Fruit fly (Drosophila melanogaster) whole organism, wandering third instar larva: Measurements from ENCODE around the gene CAHbeta.

Experiments used
- Rel ChIP-seq, 2 experiments: fragments of 200-800 bp; sonication (Bioruptor generic) in 1 of 2; optimal IDR thresholded peaks; 2 replicates in 1 of 2; 3 replicates in 1 of 2; lab custom pipeline; 2016 to 2019; ENCODE audit warnings: mild to moderate bottlenecking in 2 of 2, missing biosample characterization in 2 of 2, missing genetic modification characterization in 2 of 2, moderate library complexity in 1 of 2
- h ChIP-seq: fragments of 200-800 bp; sonication (Bioruptor generic); optimal IDR thresholded peaks from 3 replicates; lab custom pipeline; 2016; ENCODE audit warnings: missing biosample characterization, mild to moderate bottlenecking, missing genetic modification characterization

dm6 chr3R:9010695-9011094 lies 30.0 kb downstream of the CAHbeta start:
- no peak for TF ChIP-seq Rel (GFP tag; optimal IDR thresholded peaks at IDR 0.05; lab: Kevin White, UChicago)
- no peak for TF ChIP-seq Rel (tag; optimal IDR thresholded peaks at IDR 0.05; lab: Kevin White, UChicago)
- no peak for TF ChIP-seq h (GFP tag; lab: Kevin White, UChicago)
